Worm (Caenorhabditis elegans) whole organism, L1 larva: Measurements from ENCODE around the gene natc-2.

Experiments
- ama-1 ChIP-seq: fragments of 150-350 bp; optimal IDR thresholded peaks from 2 replicates; lab custom pipeline; 2014
- ceh-82 ChIP-seq, 3 experiments: fragments of 150-350 bp in 1 of 3; sonication (generic microtip) in 2 of 3; optimal IDR thresholded peaks; 2 replicates each; lab custom pipeline; 2014 to 2017; ENCODE audit warnings: missing biosample characterization in 3 of 3, missing genetic modification characterization in 3 of 3
- mep-1 ChIP-seq: fragments of 150-350 bp; optimal IDR thresholded peaks from 2 replicates; lab custom pipeline; 2014; ENCODE audit warnings: missing biosample characterization, missing genetic modification characterization
- skn-1 ChIP-seq: fragments of 150-350 bp; optimal IDR thresholded peaks from 2 replicates; lab custom pipeline; 2014; ENCODE audit warnings: missing biosample characterization, missing genetic modification characterization
- snpc-4 ChIP-seq: fragments of 150-350 bp; optimal IDR thresholded peaks from 2 replicates; lab custom pipeline; 2014; ENCODE audit warnings: missing biosample characterization, missing genetic modification characterization
- ztf-11 ChIP-seq, 2 experiments: sonication (generic microtip); optimal IDR thresholded peaks; 2 replicates each; lab custom pipeline; 2016 to 2017; ENCODE audit warnings: missing genetic modification characterization in 2 of 2, missing biosample characterization in 1 of 2, missing compliant biosample characterization in 1 of 2

- TF ChIP-seq ama-1 (lab: Kevin White, UChicago) (no peak), mep-1 (tag; lab: Kevin White, UChicago) (no peak), ztf-11 (tag; optimal IDR thresholded peaks at IDR 0.05; lab: Kevin White, UChicago) (no peak), snpc-4 (tag; lab: Kevin White, UChicago) (no peak), skn-1 (tag; lab: Kevin White, UChicago) (no peak), ceh-82 (tag; optimal IDR thresholded peaks at IDR 0.05; lab: Kevin White, UChicago) (no peak)
Measured at ce11 chrV:5233777-5234176, 40.1 kb upstream of the natc-2 start, which contains the start of gene cest-32.
